Fruit fly (Drosophila melanogaster) whole organism, embryonic: ENCODE results near the gene Fer3HCH.

ENCODE experiments used
- Ada2b ChIP-seq: fragments of 200-800 bp; sonication (Bioruptor generic); IDR thresholded peaks from 2 replicates; pipeline ENCODE4 v1.3.6; 2022; ENCODE audit warnings: missing biosample characterization, missing genetic modification characterization
- CG12219 ChIP-seq: fragments of 200-800 bp; sonication (Bioruptor generic); optimal IDR thresholded peaks from 3 replicates; lab custom pipeline; 2018; ENCODE audit warnings: missing biosample characterization, mild to moderate bottlenecking, missing genetic modification characterization
- CG15479 ChIP-seq: fragments of 200-800 bp; sonication (Bioruptor generic); optimal IDR thresholded peaks from 3 replicates; lab custom pipeline; 2019; ENCODE audit warnings: missing biosample characterization, mild to moderate bottlenecking, missing genetic modification characterization, moderate library complexity
- CG15514 ChIP-seq: fragments of 200-800 bp; sonication (Bioruptor generic); optimal IDR thresholded peaks from 3 replicates; lab custom pipeline; 2017; ENCODE audit warnings: missing biosample characterization, missing genetic modification characterization, mild to moderate bottlenecking, moderate library complexity, missing genetic modification reagents
- CG1602 ChIP-seq: fragments of 200-800 bp; sonication (Bioruptor generic); optimal IDR thresholded peaks from 3 replicates; lab custom pipeline; 2016; ENCODE audit warnings: missing biosample characterization, missing genetic modification characterization
- CG16813 ChIP-seq: fragments of 200-800 bp; sonication (Bioruptor generic); IDR thresholded peaks from 3 replicates; pipeline ENCODE4 v1.3.6; 2022; ENCODE audit warnings: missing biosample characterization, missing genetic modification characterization; ENCODE audit not compliant: partially characterized antibody
- CG17568 ChIP-seq: fragments of 200-800 bp; sonication (Bioruptor generic); optimal IDR thresholded peaks from 2 replicates; lab custom pipeline; 2018; ENCODE audit warnings: missing biosample characterization, mild to moderate bottlenecking, missing genetic modification characterization, moderate library complexity
- CG18619 ChIP-seq: fragments of 200-800 bp; sonication (Bioruptor generic); optimal IDR thresholded peaks from 3 replicates; lab custom pipeline; 2017; ENCODE audit warnings: missing biosample characterization, mild to moderate bottlenecking, missing genetic modification characterization
- CG3163 ChIP-seq: fragments of 200-800 bp; sonication (Bioruptor generic); optimal IDR thresholded peaks from 3 replicates; lab custom pipeline; 2016; ENCODE audit warnings: missing biosample characterization, missing genetic modification characterization
- CG32767 ChIP-seq: fragments of 200-800 bp; sonication (Bioruptor generic); IDR thresholded peaks from 2 replicates; pipeline ENCODE4 v1.3.6; 2022; ENCODE audit warnings: missing biosample characterization, missing genetic modification characterization
- CG3995 ChIP-seq: fragments of 200-800 bp; sonication (Bioruptor generic); optimal IDR thresholded peaks from 3 replicates; lab custom pipeline; 2016; ENCODE audit warnings: missing biosample characterization, missing genetic modification characterization
- CG4404 ChIP-seq: fragments of 200-800 bp; sonication (Bioruptor generic); IDR thresholded peaks from 2 replicates; pipeline ENCODE4 v1.3.6; 2022; ENCODE audit warnings: missing biosample characterization, missing genetic modification characterization
- CG6175 ChIP-seq: fragments of 200-800 bp; sonication (Bioruptor generic); IDR thresholded peaks from 3 replicates; pipeline ENCODE4 v1.3.6; 2022; ENCODE audit warnings: missing biosample characterization, missing genetic modification characterization
- CG7963 ChIP-seq: fragments of 200-800 bp; sonication (Bioruptor generic); IDR thresholded peaks from 3 replicates; pipeline ENCODE4 v1.3.6; 2022; ENCODE audit warnings: missing biosample characterization, missing genetic modification characterization; ENCODE audit not compliant: partially characterized antibody
- CG8290 ChIP-seq, 3 experiments: fragments of 200-800 bp; sonication (Bioruptor generic); optimal IDR thresholded peaks; 2 replicates each; lab custom pipeline; 2016 to 2019; ENCODE audit warnings: missing biosample characterization in 3 of 3, missing genetic modification characterization in 3 of 3, mild to moderate bottlenecking in 2 of 3, moderate library complexity in 1 of 3
- CHES-1-like ChIP-seq: fragments of 200-800 bp; sonication (Bioruptor generic); optimal IDR thresholded peaks from 2 replicates; lab custom pipeline; 2016; ENCODE audit warnings: missing biosample characterization, missing genetic modification characterization
- CkIIα-i1 ChIP-seq: fragments of 200-800 bp; sonication (Bioruptor generic); IDR thresholded peaks from 2 replicates; pipeline ENCODE4 v1.3.6; 2022; ENCODE audit warnings: missing biosample characterization, missing genetic modification characterization
- Dad ChIP-seq: fragments of 200-800 bp; sonication (Bioruptor generic); optimal IDR thresholded peaks from 3 replicates; lab custom pipeline; 2016; ENCODE audit warnings: missing biosample characterization, missing genetic modification characterization
- Ets97D ChIP-seq: fragments of 200-800 bp; sonication (Bioruptor generic); optimal IDR thresholded peaks from 3 replicates; lab custom pipeline; 2016; ENCODE audit warnings: missing biosample characterization, missing genetic modification characterization
- Hmx ChIP-seq: fragments of 200-800 bp; sonication (Bioruptor generic); optimal IDR thresholded peaks from 2 replicates; lab custom pipeline; 2016; ENCODE audit warnings: missing biosample characterization, missing genetic modification characterization
- MTF-1 ChIP-seq: fragments of 200-800 bp; sonication (Bioruptor generic); optimal IDR thresholded peaks from 2 replicates; lab custom pipeline; 2018; ENCODE audit warnings: missing biosample characterization, mild to moderate bottlenecking, missing genetic modification characterization, borderline replicate concordance
- Meics ChIP-seq: fragments of 200-800 bp; sonication (Bioruptor generic); optimal IDR thresholded peaks from 2 replicates; lab custom pipeline; 2017; ENCODE audit warnings: missing biosample characterization, mild to moderate bottlenecking, missing genetic modification characterization
- Mes4 ChIP-seq: fragments of 200-800 bp; sonication (Bioruptor generic); optimal IDR thresholded peaks from 2 replicates; lab custom pipeline; 2016; ENCODE audit warnings: missing biosample characterization, missing genetic modification characterization
- Nf-YC ChIP-seq: fragments of 200-800 bp; optimal IDR thresholded peaks from 3 replicates; lab custom pipeline; 2019; ENCODE audit warnings: missing biosample characterization, mild to moderate bottlenecking, missing genetic modification characterization, moderate library complexity
- Oaz ChIP-seq: fragments of 200-800 bp; sonication (Bioruptor generic); IDR thresholded peaks from 2 replicates; pipeline ENCODE4 v1.3.6; 2022; ENCODE audit warnings: missing biosample characterization, missing genetic modification characterization
- Optix ChIP-seq: fragments of 200-800 bp; sonication (Bioruptor generic); IDR thresholded peaks from 3 replicates; pipeline ENCODE4 v1.3.6; 2022; ENCODE audit warnings: missing biosample characterization, missing genetic modification characterization
- Sry-δ ChIP-seq: fragments of 200-800 bp; sonication (Bioruptor generic); optimal IDR thresholded peaks from 2 replicates; lab custom pipeline; 2016; ENCODE audit warnings: missing biosample characterization, missing genetic modification characterization
- Tbp ChIP-seq: fragments of >200 bp; optimal IDR thresholded peaks from 2 replicates; lab custom pipeline; 2018; ENCODE audit warnings: missing biosample characterization, missing genetic modification characterization
- ab ChIP-seq: fragments of 200-800 bp; sonication (Bioruptor generic); optimal IDR thresholded peaks from 2 replicates; lab custom pipeline; 2016; ENCODE audit warnings: missing biosample characterization, missing genetic modification characterization
- ap ChIP-seq: fragments of 200-800 bp; sonication (Bioruptor generic); IDR thresholded peaks from 2 replicates; pipeline ENCODE4 v1.3.6; 2022; ENCODE audit warnings: missing biosample characterization, missing genetic modification characterization
- ato ChIP-seq: fragments of 200-800 bp; sonication (Bioruptor generic); IDR thresholded peaks from 2 replicates; pipeline ENCODE4 v1.3.6; 2022; ENCODE audit warnings: missing biosample characterization, missing genetic modification characterization; ENCODE audit not compliant: partially characterized antibody
- chm ChIP-seq: fragments of 200-800 bp; sonication (Bioruptor generic); IDR thresholded peaks from 2 replicates; pipeline ENCODE4 v1.3.6; 2022; ENCODE audit warnings: missing biosample characterization, missing genetic modification characterization
- dmrt99B ChIP-seq: fragments of 200-800 bp; sonication (Bioruptor generic); optimal IDR thresholded peaks from 2 replicates; lab custom pipeline; 2018; ENCODE audit warnings: missing biosample characterization, mild to moderate bottlenecking, missing genetic modification characterization, moderate library complexity
- dpn ChIP-seq, 2 experiments: fragments of 200-800 bp; sonication (Bioruptor generic); optimal IDR thresholded peaks; 3 replicates each; lab custom pipeline; 2016; ENCODE audit warnings: missing biosample characterization in 2 of 2, missing genetic modification characterization in 2 of 2
- exex ChIP-seq: fragments of 200-800 bp; sonication (Bioruptor generic); optimal IDR thresholded peaks from 4 replicates; lab custom pipeline; 2018; ENCODE audit warnings: missing biosample characterization, mild to moderate bottlenecking, missing genetic modification characterization, moderate library complexity
- fd3F ChIP-seq: fragments of 200-800 bp; sonication (Bioruptor generic); optimal IDR thresholded peaks from 2 replicates; lab custom pipeline; 2018; ENCODE audit warnings: missing biosample characterization, mild to moderate bottlenecking, missing genetic modification characterization, moderate library complexity
- ftz-f1 ChIP-seq: fragments of 200-800 bp; sonication (Bioruptor generic); optimal IDR thresholded peaks from 2 replicates; lab custom pipeline; 2016; ENCODE audit warnings: missing biosample characterization, missing genetic modification characterization
- grn ChIP-seq: fragments of 200-800 bp; sonication (Bioruptor generic); optimal IDR thresholded peaks from 3 replicates; lab custom pipeline; 2017; ENCODE audit warnings: missing biosample characterization, missing genetic modification characterization
- gsb ChIP-seq: fragments of 200-800 bp; sonication (Bioruptor generic); IDR thresholded peaks from 2 replicates; pipeline ENCODE4 v1.3.6; 2022; ENCODE audit warnings: missing biosample characterization, missing genetic modification characterization
- hbn ChIP-seq: fragments of 200-800 bp; sonication (Bioruptor generic); IDR thresholded peaks from 2 replicates; pipeline ENCODE4 v1.3.6; 2022; ENCODE audit warnings: missing biosample characterization, missing genetic modification characterization; ENCODE audit not compliant: partially characterized antibody
- klu ChIP-seq: fragments of 200-800 bp; sonication (Bioruptor generic); IDR thresholded peaks from 2 replicates; pipeline ENCODE4 v1.3.6; 2022; ENCODE audit warnings: missing biosample characterization, missing genetic modification characterization
- lab ChIP-seq: fragments of 200-800 bp; sonication (Bioruptor generic); optimal IDR thresholded peaks from 3 replicates; lab custom pipeline; 2017; ENCODE audit warnings: missing biosample characterization, missing genetic modification characterization, mild to moderate bottlenecking, moderate library complexity, missing genetic modification reagents
- lov ChIP-seq, 2 experiments: fragments of 200-800 bp in 1 of 2; fragments of >200 bp in 1 of 2; sonication (Bioruptor generic) in 1 of 2; IDR thresholded peaks in 1 of 2; optimal IDR thresholded peaks in 1 of 2; 2 replicates in 1 of 2; 3 replicates in 1 of 2; pipeline versions ENCODE4 v1.3.6 to Lab custom; 2017 to 2022; ENCODE audit warnings: missing biosample characterization in 1 of 2, missing genetic modification characterization in 1 of 2
- oc ChIP-seq: fragments of 200-800 bp; sonication (Bioruptor generic); optimal IDR thresholded peaks from 2 replicates; lab custom pipeline; 2018; ENCODE audit warnings: missing biosample characterization, mild to moderate bottlenecking, missing genetic modification characterization, moderate library complexity
- row ChIP-seq: fragments of 200-800 bp; sonication (Bioruptor generic); IDR thresholded peaks from 3 replicates; pipeline ENCODE4 v1.3.6; 2022; ENCODE audit warnings: missing biosample characterization, missing genetic modification characterization
- sens ChIP-seq: fragments of 200-800 bp; sonication (Bioruptor generic); peaks from one replicate; lab custom pipeline; 2016; ENCODE audit warnings: missing biosample characterization, missing genetic modification characterization
- seq ChIP-seq: fragments of 200-800 bp; sonication (Bioruptor generic); IDR thresholded peaks from 2 replicates; pipeline ENCODE4 v1.3.6; 2022; ENCODE audit warnings: missing biosample characterization, missing genetic modification characterization
- vfl ChIP-seq: fragments of 200-800 bp; sonication (Bioruptor generic); optimal IDR thresholded peaks from 2 replicates; lab custom pipeline; 2016; ENCODE audit warnings: missing biosample characterization, missing genetic modification characterization
- vvl ChIP-seq: fragments of 200-800 bp; sonication (Bioruptor generic); IDR thresholded peaks from 2 replicates; pipeline ENCODE4 v1.3.6; 2022; ENCODE audit warnings: missing biosample characterization, missing genetic modification characterization
- wek ChIP-seq: fragments of 200-800 bp; sonication (Bioruptor generic); optimal IDR thresholded peaks from 3 replicates; lab custom pipeline; 2018; ENCODE audit warnings: missing biosample characterization, mild to moderate bottlenecking, missing genetic modification characterization, moderate library complexity

Gene Fer3HCH

dm6 chrX:13128750-13129152 lies 20.8 kb upstream of the Fer3HCH start, which contains the start of the genes CG32638, CG15717 and MFS10:
Gene CG32638, minus strand, starts transcription at chrX:13128794.
Gene CG15717, plus strand, starts transcription at chrX:13128952.
Gene MFS10, plus strand, starts transcription at chrX:13129018.
- TF ChIP-seq Meics (GFP tag; lab: Kevin White, UChicago) (peak; percentile 3), CHES-1-like (peak; percentile 46), CkIIα-i1 (GFP tag; lab: Robert Waterston, UW) (no peak), Ets97D (GFP tag; lab: Kevin White, UChicago) (peak; percentile 85), Hmx (no peak), ab (no peak), hbn (peak; percentile 28; the same call in 1 of the 2 replicates), CG17568 (no peak), CG32767 (GFP tag; lab: Robert Waterston, UW) (no peak), vvl (GFP tag; lab: Robert Waterston, UW) (peak; percentile 50; the same call in 1 of the 2 replicates), ato (GFP tag; lab: Robert Waterston, UW) (0 out of 2 replicates have a peak, but pooled peaks have one; percentile 21), chm (no peak), Oaz (GFP tag; lab: Robert Waterston, UW) (no peak), Optix (no peak), CG6175 (GFP tag; lab: Robert Waterston, UW) (no peak), CG18619 (GFP tag; lab: Kevin White, UChicago) (peak; percentile 22), grn (GFP tag; lab: Kevin White, UChicago) (peak; percentile 99), ftz-f1 (GFP tag; lab: Kevin White, UChicago) (peak; percentile 64), CG15514 (peak; percentile 78), CG1602 (GFP tag; lab: Kevin White, UChicago) (no peak), sens (GFP tag; lab: Kevin White, UChicago) (no peak), CG8290 (GFP tag; optimal IDR thresholded peaks at IDR 0.05; lab: Kevin White, UChicago) (peak; percentile 17), CG8290 (tag; optimal IDR thresholded peaks at IDR 0.05; lab: Kevin White, UChicago) (peak in 1 of 2 experiments; percentile 86), Nf-YC (tag; lab: Kevin White, UChicago) (peak; percentile 63), gsb (GFP tag; lab: Robert Waterston, UW) (no peak), Tbp (GFP tag; lab: Kevin White, UChicago) (no peak), row (peak; percentile 56), dmrt99B (tag; lab: Kevin White, UChicago) (no peak), seq (no peak), wek (GFP tag; lab: Kevin White, UChicago) (no peak), CG12219 (GFP tag; lab: Kevin White, UChicago) (no peak), oc (tag; lab: Kevin White, UChicago) (peak; percentile 17), Mes4 (peak; percentile 8), fd3F (GFP tag; lab: Kevin White, UChicago) (no peak), Ada2b (GFP tag; lab: Robert Waterston, UW) (no peak), CG4404 (GFP tag; lab: Robert Waterston, UW) (no peak), CG3163 (GFP tag; lab: Kevin White, UChicago) (no peak), MTF-1 (no peak), Dad (GFP tag; lab: Kevin White, UChicago) (peak; percentile 17), vfl (GFP tag; lab: Kevin White, UChicago) (no peak), lov (optimal IDR thresholded peaks at IDR 0.05; lab: Kevin White, UChicago) (no peak), lov (GFP tag; IDR thresholded peaks at IDR 0.05; lab: Robert Waterston, UW) (no peak), dpn (GFP tag; optimal IDR thresholded peaks at IDR 0.05; lab: Kevin White, UChicago) (peak in 1 of 2 experiments; percentile 6), CG16813 (GFP tag; lab: Robert Waterston, UW) (0 out of 3 replicates have a peak, but pooled peaks have one; percentile 20), Sry-δ (GFP tag; lab: Kevin White, UChicago) (peak; percentile 53), exex (tag; lab: Kevin White, UChicago) (peak; percentile 35), CG7963 (no peak), klu (GFP tag; lab: Robert Waterston, UW) (no peak), ap (no peak), CG15479 (GFP tag; lab: Kevin White, UChicago) (peak; percentile 73), lab (GFP tag; lab: Kevin White, UChicago) (peak; percentile 19), CG3995 (GFP tag; lab: Kevin White, UChicago) (peak; percentile 2)
